Fruit fly (Drosophila melanogaster) whole organism, embryonic: Measurements from ENCODE around the gene CG11986.

Experiments
- Atf6 ChIP-seq: fragments of 200-800 bp; sonication (Bioruptor generic); IDR thresholded peaks from 2 replicates; pipeline ENCODE4 v1.3.6; 2022; ENCODE audit warnings: missing biosample characterization, missing genetic modification characterization
- Bdp1 ChIP-seq: fragments of 200-800 bp; sonication (Bioruptor generic); optimal IDR thresholded peaks from 3 replicates; lab custom pipeline; 2016; ENCODE audit warnings: missing biosample characterization, missing genetic modification characterization
- Blimp-1 ChIP-seq: fragments of 200-800 bp; sonication (Bioruptor generic); optimal IDR thresholded peaks from 3 replicates; lab custom pipeline; 2018; ENCODE audit warnings: missing biosample characterization, missing genetic modification characterization, mild to moderate bottlenecking, moderate library complexity, missing genetic modification reagents
- BtbVII ChIP-seq: fragments of 200-800 bp; sonication (Bioruptor generic); optimal IDR thresholded peaks from 3 replicates; lab custom pipeline; 2017; ENCODE audit warnings: missing biosample characterization, mild to moderate bottlenecking, missing genetic modification characterization
- CG10267 ChIP-seq: fragments of 200-800 bp; sonication (Bioruptor generic); optimal IDR thresholded peaks from 2 replicates; lab custom pipeline; 2018; ENCODE audit warnings: missing biosample characterization, mild to moderate bottlenecking, missing genetic modification characterization, moderate library complexity
- CG1233 ChIP-seq: fragments of 200-800 bp; sonication (Bioruptor generic); optimal IDR thresholded peaks from 4 replicates; lab custom pipeline; 2018; ENCODE audit warnings: missing biosample characterization, mild to moderate bottlenecking, missing genetic modification characterization
- CG13624 ChIP-seq: fragments of 200-800 bp; sonication (Bioruptor generic); optimal IDR thresholded peaks from 2 replicates; lab custom pipeline; 2016; ENCODE audit warnings: missing biosample characterization, missing genetic modification characterization
- CG13775 ChIP-seq: fragments of 200-800 bp; sonication (Bioruptor generic); optimal IDR thresholded peaks from 3 replicates; lab custom pipeline; 2017; ENCODE audit warnings: missing biosample characterization, mild to moderate bottlenecking, missing genetic modification characterization
- CG14050 ChIP-seq: fragments of 200-800 bp; sonication (Bioruptor generic); IDR thresholded peaks from 3 replicates; pipeline ENCODE4 v1.3.6; 2022; ENCODE audit warnings: missing biosample characterization, missing genetic modification characterization
- CG15011 ChIP-seq: fragments of 200-800 bp; sonication (Bioruptor generic); optimal IDR thresholded peaks from 3 replicates; lab custom pipeline; 2018; ENCODE audit warnings: missing biosample characterization, mild to moderate bottlenecking, missing genetic modification characterization
- CG15479 ChIP-seq: fragments of 200-800 bp; sonication (Bioruptor generic); optimal IDR thresholded peaks from 3 replicates; lab custom pipeline; 2019; ENCODE audit warnings: missing biosample characterization, mild to moderate bottlenecking, missing genetic modification characterization, moderate library complexity
- CG15601 ChIP-seq: fragments of 200-800 bp; sonication (Bioruptor generic); optimal IDR thresholded peaks from 3 replicates; lab custom pipeline; 2019; ENCODE audit warnings: missing biosample characterization, mild to moderate bottlenecking, missing genetic modification characterization, moderate library complexity
- CG18262 ChIP-seq: fragments of 200-800 bp; optimal IDR thresholded peaks from 3 replicates; lab custom pipeline; 2019; ENCODE audit warnings: missing biosample characterization, mild to moderate bottlenecking, missing genetic modification characterization, moderate library complexity
- CG18476 ChIP-seq: fragments of 200-800 bp; sonication (Bioruptor generic); optimal IDR thresholded peaks from 2 replicates; lab custom pipeline; 2016; ENCODE audit warnings: missing biosample characterization, mild to moderate bottlenecking, missing genetic modification characterization
- CG18599 ChIP-seq: fragments of 200-800 bp; sonication (Bioruptor generic); optimal IDR thresholded peaks from 3 replicates; lab custom pipeline; 2017; ENCODE audit warnings: missing biosample characterization, missing genetic modification characterization, mild to moderate bottlenecking, moderate library complexity, missing genetic modification reagents
- CG18619 ChIP-seq: fragments of 200-800 bp; sonication (Bioruptor generic); optimal IDR thresholded peaks from 3 replicates; lab custom pipeline; 2017; ENCODE audit warnings: missing biosample characterization, mild to moderate bottlenecking, missing genetic modification characterization
- CG18764 ChIP-seq: fragments of 200-800 bp; sonication (Bioruptor generic); optimal IDR thresholded peaks from 3 replicates; lab custom pipeline; 2016; ENCODE audit warnings: missing biosample characterization, missing genetic modification characterization
- CG30020 ChIP-seq: fragments of 200-800 bp; optimal IDR thresholded peaks from 2 replicates; lab custom pipeline; 2019; ENCODE audit warnings: missing biosample characterization, mild to moderate bottlenecking, missing genetic modification characterization, moderate library complexity
- CG30431 ChIP-seq: fragments of 200-800 bp; sonication (Bioruptor generic); optimal IDR thresholded peaks from 2 replicates; lab custom pipeline; 2017; ENCODE audit warnings: missing biosample characterization, missing genetic modification characterization
- CG3163 ChIP-seq: fragments of 200-800 bp; sonication (Bioruptor generic); optimal IDR thresholded peaks from 3 replicates; lab custom pipeline; 2016; ENCODE audit warnings: missing biosample characterization, missing genetic modification characterization
- CG3281 ChIP-seq: fragments of 200-800 bp; sonication (Bioruptor generic); optimal IDR thresholded peaks from 3 replicates; lab custom pipeline; 2017; ENCODE audit warnings: missing biosample characterization, mild to moderate bottlenecking, missing genetic modification characterization
- CG3407 ChIP-seq: fragments of 200-800 bp; sonication (Bioruptor generic); optimal IDR thresholded peaks from 2 replicates; lab custom pipeline; 2018; ENCODE audit warnings: missing biosample characterization, mild to moderate bottlenecking, missing genetic modification characterization
- CG4424 ChIP-seq: fragments of 200-800 bp; sonication (Bioruptor generic); optimal IDR thresholded peaks from 3 replicates; lab custom pipeline; 2016; ENCODE audit warnings: missing biosample characterization, missing genetic modification characterization
- CG4854 ChIP-seq: fragments of 200-800 bp; sonication (Bioruptor generic); optimal IDR thresholded peaks from 2 replicates; lab custom pipeline; 2016; ENCODE audit warnings: missing biosample characterization, missing genetic modification characterization, inconsistent platforms
- CG5180 ChIP-seq: fragments of 200-800 bp; sonication (Bioruptor generic); optimal IDR thresholded peaks from 3 replicates; lab custom pipeline; 2017; ENCODE audit warnings: missing biosample characterization, missing genetic modification characterization, mild to moderate bottlenecking, moderate library complexity, missing genetic modification reagents
- CG6654 ChIP-seq: fragments of 200-800 bp; sonication (Bioruptor generic); optimal IDR thresholded peaks from 2 replicates; lab custom pipeline; 2017; ENCODE audit warnings: missing biosample characterization, mild to moderate bottlenecking, missing genetic modification characterization
- CG6765 ChIP-seq: fragments of 200-800 bp; sonication (Bioruptor generic); optimal IDR thresholded peaks from 3 replicates; lab custom pipeline; 2017; ENCODE audit warnings: missing biosample characterization, mild to moderate bottlenecking, missing genetic modification characterization
- CG6854 ChIP-seq: fragments of 200-800 bp; sonication (Bioruptor generic); optimal IDR thresholded peaks from 3 replicates; lab custom pipeline; 2017; ENCODE audit warnings: missing biosample characterization, mild to moderate bottlenecking, missing genetic modification characterization
- CG9727 ChIP-seq: fragments of 200-800 bp; sonication (Bioruptor generic); optimal IDR thresholded peaks from 3 replicates; lab custom pipeline; 2017; ENCODE audit warnings: missing biosample characterization, mild to moderate bottlenecking, missing genetic modification characterization
- GATAe ChIP-seq: fragments of 200-800 bp; sonication (Bioruptor generic); conservative IDR thresholded peaks from 2 replicates; pipeline ENCODE4 v1.3.6; 2022; ENCODE audit warnings: missing biosample characterization, missing genetic modification characterization
- Gsc ChIP-seq: fragments of 200-800 bp; sonication (Bioruptor generic); IDR thresholded peaks from 2 replicates; pipeline ENCODE4 v1.3.6; 2022; ENCODE audit warnings: missing biosample characterization, missing genetic modification characterization
- Hsf ChIP-seq: fragments of 200-800 bp; sonication (Bioruptor generic); optimal IDR thresholded peaks from 3 replicates; lab custom pipeline; 2016; ENCODE audit warnings: missing biosample characterization, missing genetic modification characterization
- Med ChIP-seq: fragments of 200-800 bp; sonication (Bioruptor generic); peaks from one replicate; lab custom pipeline; 2016; ENCODE audit warnings: missing biosample characterization, missing genetic modification characterization, mild to moderate bottlenecking, inconsistent platforms, moderate library complexity
- Scr ChIP-seq: fragments of 200-800 bp; sonication (Bioruptor generic); IDR thresholded peaks from 2 replicates; pipeline ENCODE4 v1.3.6; 2022; ENCODE audit warnings: missing biosample characterization, missing genetic modification characterization; ENCODE audit not compliant: partially characterized antibody
- ara ChIP-seq: fragments of 200-800 bp; sonication (Bioruptor generic); IDR thresholded peaks from 2 replicates; pipeline ENCODE4 v1.3.6; 2022; ENCODE audit warnings: missing biosample characterization, missing genetic modification characterization
- az2 ChIP-seq: fragments of 200-800 bp; sonication (Bioruptor generic); optimal IDR thresholded peaks from 3 replicates; lab custom pipeline; 2016; ENCODE audit warnings: missing biosample characterization, missing genetic modification characterization
- hbn ChIP-seq: fragments of 200-800 bp; sonication (Bioruptor generic); IDR thresholded peaks from 2 replicates; pipeline ENCODE4 v1.3.6; 2022; ENCODE audit warnings: missing biosample characterization, missing genetic modification characterization; ENCODE audit not compliant: partially characterized antibody
- her ChIP-seq: fragments of 200-800 bp; sonication (Bioruptor generic); optimal IDR thresholded peaks from 2 replicates; lab custom pipeline; 2016; ENCODE audit warnings: missing biosample characterization, missing genetic modification characterization
- jing ChIP-seq: fragments of 200-800 bp; sonication (Bioruptor generic); optimal IDR thresholded peaks from 2 replicates; lab custom pipeline; 2018; ENCODE audit warnings: missing biosample characterization, mild to moderate bottlenecking, missing genetic modification characterization
- maf-S ChIP-seq: fragments of 200-800 bp; sonication (Bioruptor generic); optimal IDR thresholded peaks from 2 replicates; lab custom pipeline; 2016; ENCODE audit warnings: missing biosample characterization, missing genetic modification characterization
- mld ChIP-seq: fragments of 200-800 bp; sonication (Bioruptor generic); IDR thresholded peaks from 3 replicates; pipeline ENCODE4 v1.3.6; 2022; ENCODE audit warnings: missing biosample characterization, missing genetic modification characterization; ENCODE audit not compliant: partially characterized antibody
- nmo ChIP-seq: fragments of 200-800 bp; sonication (Bioruptor generic); optimal IDR thresholded peaks from 2 replicates; lab custom pipeline; 2018; ENCODE audit warnings: missing biosample characterization, mild to moderate bottlenecking, missing genetic modification characterization, moderate library complexity
- onecut ChIP-seq: fragments of 200-800 bp; sonication (Bioruptor generic); IDR thresholded peaks from 2 replicates; pipeline ENCODE4 v1.3.6; 2022; ENCODE audit warnings: missing biosample characterization, missing genetic modification characterization
- prd ChIP-seq, 3 experiments: fragments of >200 bp in 2 of 3; fragments of 200-800 bp in 1 of 3; sonication (Bioruptor generic) in 1 of 3; optimal IDR thresholded peaks in 2 of 3; IDR thresholded peaks in 1 of 3; 2 replicates in 2 of 3; 3 replicates in 1 of 3; pipeline versions ENCODE4 v1.3.6 to Lab custom; 2017 to 2022; ENCODE audit warnings: missing biosample characterization in 1 of 3, missing genetic modification characterization in 1 of 3
- schlank ChIP-seq: fragments of 200-800 bp; sonication (Bioruptor generic); optimal IDR thresholded peaks from 2 replicates; lab custom pipeline; 2018; ENCODE audit warnings: missing biosample characterization, mild to moderate bottlenecking, missing genetic modification characterization
- stwl ChIP-seq: fragments of 200-800 bp; sonication (Bioruptor generic); optimal IDR thresholded peaks from 3 replicates; lab custom pipeline; 2018; ENCODE audit warnings: missing biosample characterization, mild to moderate bottlenecking, missing genetic modification characterization, moderate library complexity
- twi ChIP-seq: fragments of 200-800 bp; optimal IDR thresholded peaks from 2 replicates; lab custom pipeline; 2019; ENCODE audit warnings: missing biosample characterization, mild to moderate bottlenecking, missing genetic modification characterization, moderate library complexity
- tx ChIP-seq: fragments of 200-800 bp; sonication (Bioruptor generic); optimal IDR thresholded peaks from 2 replicates; lab custom pipeline; 2016; ENCODE audit warnings: missing biosample characterization, missing genetic modification characterization
- wor ChIP-seq: fragments of 200-800 bp; sonication (Bioruptor generic); IDR thresholded peaks from 2 replicates; pipeline ENCODE4 v1.3.6; 2022; ENCODE audit warnings: missing biosample characterization, missing genetic modification characterization

Gene CG11986

dm6 chr3R:9054442-9055118 lies 39.3 kb downstream of the CG11986 start (continued):
- TF ChIP-seq Atf6 (GFP tag; lab: Robert Waterston, UW) (no peak), CG13624 (GFP tag; lab: Kevin White, UChicago) (no peak), CG6654 (GFP tag; lab: Kevin White, UChicago) (peak; percentile 44), CG3163 (GFP tag; lab: Kevin White, UChicago) (peak; percentile 22), CG1233 (GFP tag; lab: Kevin White, UChicago) (peak; percentile 48), jing (peak; percentile 59), CG18764 (GFP tag; lab: Kevin White, UChicago) (peak; percentile 12), CG15011 (GFP tag; lab: Kevin White, UChicago) (peak; percentile 60), wor (GFP tag; lab: Robert Waterston, UW) (no peak), hbn (GFP tag; lab: Robert Waterston, UW) (no peak), CG18476 (GFP tag; lab: Kevin White, UChicago) (peak; percentile 36), CG6854 (GFP tag; lab: Kevin White, UChicago) (peak; percentile 35), ara (no peak), schlank (tag; lab: Kevin White, UChicago) (peak; percentile 70), CG13775 (GFP tag; lab: Kevin White, UChicago) (peak; percentile 54), twi (tag; lab: Kevin White, UChicago) (no peak), CG18619 (peak; percentile 62), Scr (GFP tag; lab: Robert Waterston, UW) (no peak), maf-S (GFP tag; lab: Kevin White, UChicago) (no peak), CG10267 (tag; lab: Kevin White, UChicago) (peak; percentile 41), her (GFP tag; lab: Kevin White, UChicago) (no peak), CG30020 (tag; lab: Kevin White, UChicago) (no peak), Blimp-1 (GFP tag; lab: Kevin White, UChicago) (peak; percentile 76), CG30431 (GFP tag; lab: Kevin White, UChicago) (peak; percentile 51), CG15601 (tag; lab: Kevin White, UChicago) (peak; percentile 46), CG18262 (tag; lab: Kevin White, UChicago) (peak; percentile 51), CG9727 (GFP tag; lab: Kevin White, UChicago) (peak; percentile 62), nmo (GFP tag; lab: Kevin White, UChicago) (peak; percentile 34), Bdp1 (no peak), tx (GFP tag; lab: Kevin White, UChicago) (no peak), CG3407 (GFP tag; lab: Kevin White, UChicago) (peak; percentile 58), CG18599 (GFP tag; lab: Kevin White, UChicago) (peak; percentile 89), onecut (GFP tag; lab: Robert Waterston, UW) (peak; percentile 65), CG4424 (GFP tag; lab: Kevin White, UChicago) (peak; percentile 71), Hsf (peak; percentile 54), az2 (GFP tag; lab: Kevin White, UChicago) (peak; percentile 54), CG6765 (GFP tag; lab: Kevin White, UChicago) (peak; percentile 82), CG3281 (peak; percentile 73), CG4854 (GFP tag; lab: Kevin White, UChicago) (peak; percentile 2), mld (GFP tag; lab: Robert Waterston, UW) (no peak), prd (optimal IDR thresholded peaks at IDR 0.05; lab: Kevin White, UChicago) (no peak), prd (GFP tag; IDR thresholded peaks at IDR 0.05; lab: Robert Waterston, UW) (no peak), Med (peak; percentile 0), CG14050 (GFP tag; lab: Robert Waterston, UW) (no peak), CG15479 (peak; percentile 88), stwl (no peak), CG5180 (peak; percentile 13), BtbVII (GFP tag; lab: Kevin White, UChicago) (peak; percentile 59), Gsc (no peak), GATAe (GFP tag; lab: Robert Waterston, UW) (no peak)
